Worm (Caenorhabditis elegans): ENCODE data around the gene unc-98.

DNA sequence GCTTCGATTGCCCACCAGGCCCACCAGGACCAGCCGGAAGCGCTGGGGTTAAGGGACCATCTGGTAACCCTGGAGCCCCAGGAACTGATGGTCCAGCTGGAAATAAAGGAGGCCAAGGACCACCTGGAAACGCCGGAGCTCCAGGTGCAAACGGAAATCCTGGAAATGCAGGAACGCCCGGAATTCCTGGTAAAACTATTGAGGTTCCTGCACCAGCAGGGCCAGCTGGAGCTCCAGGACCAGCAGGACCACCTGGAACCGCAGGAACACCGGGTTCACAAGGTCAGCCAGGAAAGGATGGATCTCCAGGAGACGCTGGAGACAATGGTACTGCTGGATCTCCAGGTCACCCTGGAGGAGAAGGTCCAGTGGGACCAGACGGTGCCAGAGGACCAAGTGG lies 25.7 kb downstream of the unc-98 start:
- TF ChIP-seq efl-3 (GFP tag; optimal IDR thresholded peaks at IDR 0.05), result no peak
- TF ChIP-seq skn-1 (tag; optimal IDR thresholded peaks at IDR 0.05), result no peak
- TF ChIP-seq elt-2 (tag; optimal IDR thresholded peaks at IDR 0.05), result no peak
- TF ChIP-seq ama-1 (optimal IDR thresholded peaks at IDR 0.05), result no peak
- no peak for TF ChIP-seq nhr-12 (tag; optimal IDR thresholded peaks at IDR 0.05)
- TF ChIP-seq fos-1 (tag; optimal IDR thresholded peaks at IDR 0.05), result no peak

All from whole organism, L1 larva.